Fruit fly (Drosophila melanogaster) ovary, adult (tissue): ENCODE results near the gene Fign.
A peak's percentile ranks its signal among the peaks of the same experiment; 100 is the strongest.

Experiments
- CG17801 ChIP-seq: fragments of 200-800 bp; optimal IDR thresholded peaks from 2 replicates; lab custom pipeline; 2019; ENCODE audit warnings: missing biosample characterization, mild to moderate bottlenecking, missing genetic modification characterization, moderate library complexity; ENCODE audit not compliant: partially characterized antibody

Gene Fign

dm6 chr2L:3301755-3302499, 17.7 kb downstream of the Fign start:
- peak; percentile 99 for TF ChIP-seq CG17801 (GFP tag; lab: Kevin White, UChicago)

DNA sequence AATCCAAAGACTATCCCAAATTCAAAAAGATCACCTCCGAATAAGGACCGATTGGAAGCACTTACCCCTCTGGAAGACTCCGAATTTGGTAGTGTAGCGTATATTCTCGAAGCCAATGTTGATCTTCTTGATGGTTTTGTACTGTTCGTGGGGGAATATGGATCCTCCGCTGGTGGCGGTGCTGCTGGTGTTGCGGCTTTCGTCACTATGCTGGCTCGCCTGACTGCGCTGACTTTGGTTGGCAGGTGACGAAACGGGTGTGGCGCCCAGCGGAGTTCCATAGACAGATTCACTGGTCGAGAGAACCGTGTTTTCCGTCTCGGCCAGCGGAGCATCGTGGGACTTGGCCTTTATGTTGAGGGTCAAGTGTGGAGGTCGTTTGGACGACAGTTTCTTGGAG, 18.6 kb downstream of the Fign start:
- TF ChIP-seq CG17801 (GFP tag; lab: Kevin White, UChicago): no peak

DNA sequence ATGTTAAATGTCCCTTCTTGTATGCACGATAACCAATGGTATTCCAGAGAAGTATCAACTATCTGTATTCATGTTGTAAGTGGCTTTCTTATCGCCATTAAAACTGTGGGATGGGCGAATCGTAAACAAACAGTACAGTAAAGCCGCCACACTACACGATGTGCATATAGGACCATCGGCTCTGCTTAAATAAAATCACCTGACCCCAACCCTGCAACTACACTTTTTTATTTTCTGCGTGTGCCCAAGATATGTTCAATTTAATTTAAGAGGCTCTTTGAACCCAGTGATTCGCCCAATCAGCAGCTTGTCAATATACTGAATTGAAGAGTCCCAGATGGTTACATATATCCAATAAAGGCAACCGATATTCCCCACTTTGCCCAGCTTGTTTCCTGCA, 19.9 kb downstream of the Fign start:
- no peak for TF ChIP-seq CG17801 (GFP tag; lab: Kevin White, UChicago)

DNA sequence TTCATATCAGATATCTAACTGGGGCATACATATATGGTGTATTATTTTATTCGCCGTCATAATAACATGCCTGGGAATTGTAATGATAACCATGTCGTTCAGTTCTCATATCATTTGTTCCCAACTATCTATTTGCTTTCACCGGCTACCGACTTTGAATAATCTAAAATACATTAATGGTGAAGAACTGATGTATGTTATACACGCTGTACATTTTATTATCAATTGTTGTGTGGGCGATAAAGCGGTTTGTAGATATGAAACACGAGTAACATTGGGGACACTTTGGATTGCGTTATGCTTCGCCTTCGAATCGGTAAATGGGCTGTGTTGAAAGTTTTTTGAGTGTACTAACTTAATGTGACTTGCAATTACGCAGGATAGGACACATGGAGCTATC, 20.5 kb downstream of the Fign start:
- TF ChIP-seq CG17801 (GFP tag; lab: Kevin White, UChicago): no peak

DNA sequence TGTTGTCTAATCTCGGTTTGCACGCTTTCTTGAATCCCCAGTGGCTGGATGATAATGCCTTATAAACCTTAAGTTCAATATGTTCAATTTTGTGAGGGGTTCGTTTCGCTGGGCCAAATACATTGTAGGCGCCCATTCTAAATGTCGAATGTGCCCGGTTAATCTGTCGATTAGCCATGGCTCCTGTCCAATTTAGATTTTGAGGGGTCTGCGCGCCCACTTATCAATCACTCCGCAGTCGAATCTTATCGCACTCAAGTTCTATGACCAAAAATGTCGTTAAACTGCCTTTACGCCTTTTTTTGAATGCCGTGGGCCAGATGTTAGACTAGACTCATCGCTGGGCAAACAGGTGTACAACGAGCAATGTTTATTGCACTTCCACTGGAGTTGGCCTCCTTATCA, 21.6 kb downstream of the Fign start:
- no peak for TF ChIP-seq CG17801 (GFP tag; lab: Kevin White, UChicago)

DNA sequence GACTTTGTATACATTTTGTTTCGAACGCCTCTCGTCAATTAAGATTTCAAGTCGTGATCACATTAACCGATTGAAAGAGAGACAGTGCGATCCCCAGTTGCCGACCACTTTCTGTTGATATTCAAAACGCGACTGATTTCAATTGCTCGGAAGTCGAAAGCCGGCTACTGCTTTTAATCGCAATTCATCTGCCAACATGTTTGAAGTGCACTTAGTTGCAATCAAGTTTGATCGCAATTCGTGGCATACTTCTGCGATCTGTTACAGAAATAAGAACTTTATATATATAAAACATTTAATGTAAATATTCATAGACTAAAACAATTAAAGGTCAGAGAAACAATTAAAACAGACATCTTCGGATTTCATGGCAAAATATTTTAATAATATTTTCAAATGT, 25.1 kb downstream of the Fign start, which contains the start of gene CG9664:
Gene CG9664, minus strand, starts transcription at position 135 of the 400 bp plus-strand sequence.
- no peak for TF ChIP-seq CG17801 (GFP tag; lab: Kevin White, UChicago)

DNA sequence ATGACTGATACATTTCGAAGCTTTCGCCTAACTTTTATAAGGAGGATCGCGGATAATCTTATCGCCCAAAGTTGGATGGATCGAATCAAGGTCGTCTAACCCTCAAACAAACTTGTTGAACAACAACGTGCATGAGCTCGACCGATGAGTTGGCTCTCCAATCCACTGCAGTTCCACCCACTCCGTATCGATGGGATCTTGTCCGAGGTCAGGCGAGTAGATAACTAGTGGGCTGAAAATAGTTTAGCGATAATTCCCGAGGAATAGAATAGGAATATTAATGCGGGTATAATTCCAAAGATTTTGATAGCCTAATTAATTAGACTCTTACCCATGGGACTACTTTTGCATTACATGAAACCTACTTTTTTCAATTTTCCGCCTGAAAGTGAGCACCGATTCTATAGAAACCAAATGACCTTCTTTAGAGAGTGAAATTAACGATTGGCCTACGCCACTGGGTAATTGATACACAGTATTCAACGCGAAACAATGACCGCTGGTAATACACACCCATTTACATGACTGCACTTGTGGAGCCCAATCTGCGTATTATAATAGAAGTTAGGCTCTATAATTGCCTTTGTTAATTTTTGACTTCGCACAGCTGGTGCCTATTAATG, 25.8 kb downstream of the Fign start:
- TF ChIP-seq CG17801 (GFP tag; lab: Kevin White, UChicago): no peak

dm6 chr2L:3280484-3280993, 39.1 kb downstream of the Fign start, which contains the start of gene OtopLb:
Gene OtopLb, minus strand, starts transcription at chr2L:3280534.
- no peak for TF ChIP-seq CG17801 (GFP tag; lab: Kevin White, UChicago)

DNA sequence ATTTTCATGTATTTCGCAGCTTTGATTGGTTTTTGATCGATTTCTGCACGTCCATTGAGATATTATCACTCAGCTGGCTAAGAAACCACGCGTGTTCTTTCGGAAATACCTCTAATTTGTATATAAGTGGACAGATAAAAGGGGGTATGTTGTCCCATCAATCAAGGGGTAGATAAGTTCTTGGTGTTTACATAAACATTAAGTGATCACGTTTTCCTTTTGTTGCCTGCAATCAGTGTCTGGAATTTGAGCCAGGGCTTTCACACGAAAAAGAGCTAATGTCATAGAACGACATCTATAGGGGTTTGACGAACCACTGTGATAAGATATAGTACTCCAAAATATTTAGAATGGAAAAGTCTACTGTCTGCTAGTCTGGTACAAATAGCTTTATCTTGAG, 40.9 kb downstream of the Fign start:
- TF ChIP-seq CG17801 (GFP tag; lab: Kevin White, UChicago): no peak

DNA sequence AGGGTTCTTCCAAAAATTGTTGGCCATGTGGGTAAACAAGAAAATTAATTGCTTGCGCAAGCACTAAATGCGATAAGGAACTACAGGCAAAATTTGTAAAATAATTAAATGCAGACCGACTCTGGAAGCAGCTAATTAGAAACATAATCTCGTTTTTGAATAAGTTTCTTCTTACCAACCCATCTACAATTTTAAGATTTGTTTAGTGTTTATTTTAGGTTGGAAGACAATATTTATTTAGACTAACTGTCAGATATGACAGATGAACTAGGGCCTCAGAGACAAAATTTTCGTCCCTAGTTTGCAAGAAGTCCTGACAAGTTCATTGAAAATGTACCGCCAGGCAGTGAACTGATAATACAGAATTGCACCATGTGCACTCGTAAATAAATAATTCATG, 50.5 kb downstream of the Fign start, which contains the start of gene CG3347:
Gene CG3347, plus strand, starts transcription at position 301 of the 400 bp plus-strand sequence.
- TF ChIP-seq CG17801 (GFP tag; lab: Kevin White, UChicago): no peak
